Fruit fly (Drosophila melanogaster): ENCODE data around the gene Ddrgk1.

Gene Ddrgk1

DNA sequence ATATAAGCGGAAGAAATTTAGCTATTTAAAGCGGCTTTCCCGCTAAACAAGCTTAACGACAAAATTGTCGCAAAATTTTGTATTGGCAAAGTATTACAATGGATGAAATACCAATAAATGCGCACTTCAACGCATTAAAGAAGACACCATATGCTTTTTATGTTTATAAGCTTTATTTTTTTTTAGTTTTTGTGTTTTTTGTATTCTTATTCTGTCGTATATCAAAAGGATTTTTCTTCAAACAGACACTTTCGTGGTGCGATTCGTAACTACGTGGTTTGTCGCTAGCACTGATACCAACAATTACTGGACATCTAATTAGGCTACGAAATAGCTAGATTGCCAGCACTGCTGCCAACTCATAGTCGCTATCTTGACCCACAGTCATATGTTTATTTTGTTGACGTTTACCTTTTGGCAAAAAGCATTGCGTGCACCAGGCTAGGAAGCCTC is at the start of gene Ddrgk1:
TSS of gene Ddrgk1 (plus strand) at position 387 of the 453 bp plus-strand sequence.
- peak; percentile 2 to 19 for TF ChIP-seq CTCF (optimal IDR thresholded peaks at IDR 0.05)
- TF ChIP-seq CG8478 (optimal IDR thresholded peaks at IDR 0.05): no peak

DNA sequence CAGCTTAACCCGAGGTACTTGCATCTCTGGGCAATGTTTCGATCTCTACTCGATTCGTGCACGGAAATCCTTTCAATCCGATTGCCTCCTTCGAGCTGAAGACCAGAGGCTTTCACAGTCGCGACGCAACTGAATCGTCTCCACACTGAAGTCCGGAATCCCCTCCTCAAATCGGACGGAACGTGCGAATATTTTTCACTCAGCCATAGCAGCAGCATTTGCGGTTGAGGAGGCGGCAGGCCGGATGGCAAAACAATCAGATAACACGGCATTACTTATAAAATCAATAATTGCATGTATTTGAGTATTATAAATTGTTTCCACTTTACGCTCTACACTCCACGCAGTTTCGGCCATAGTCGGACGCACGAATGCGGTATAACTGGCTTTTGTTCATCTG is 46.8 kb upstream of the Ddrgk1 start, which contains the start of gene Snmp1:
TSS of gene Snmp1 (minus strand) at position 101 of the 400 bp plus-strand sequence.
- TF ChIP-seq CTCF (optimal IDR thresholded peaks at IDR 0.05): no peak
- no peak for TF ChIP-seq CG8478 (optimal IDR thresholded peaks at IDR 0.05)

dm6 chr3R:21169525-21170149 is 45.2 kb upstream of the Ddrgk1 start:
- TF ChIP-seq CG8478 (optimal IDR thresholded peaks at IDR 0.05): no peak
- TF ChIP-seq CTCF (optimal IDR thresholded peaks at IDR 0.05): no peak

- TF ChIP-seq CG8478 (optimal IDR thresholded peaks at IDR 0.05) (no peak), CTCF (optimal IDR thresholded peaks at IDR 0.05) (no peak)
Observed at dm6 chr3R:21176663-21177145, 38.2 kb upstream of the Ddrgk1 start.

DNA sequence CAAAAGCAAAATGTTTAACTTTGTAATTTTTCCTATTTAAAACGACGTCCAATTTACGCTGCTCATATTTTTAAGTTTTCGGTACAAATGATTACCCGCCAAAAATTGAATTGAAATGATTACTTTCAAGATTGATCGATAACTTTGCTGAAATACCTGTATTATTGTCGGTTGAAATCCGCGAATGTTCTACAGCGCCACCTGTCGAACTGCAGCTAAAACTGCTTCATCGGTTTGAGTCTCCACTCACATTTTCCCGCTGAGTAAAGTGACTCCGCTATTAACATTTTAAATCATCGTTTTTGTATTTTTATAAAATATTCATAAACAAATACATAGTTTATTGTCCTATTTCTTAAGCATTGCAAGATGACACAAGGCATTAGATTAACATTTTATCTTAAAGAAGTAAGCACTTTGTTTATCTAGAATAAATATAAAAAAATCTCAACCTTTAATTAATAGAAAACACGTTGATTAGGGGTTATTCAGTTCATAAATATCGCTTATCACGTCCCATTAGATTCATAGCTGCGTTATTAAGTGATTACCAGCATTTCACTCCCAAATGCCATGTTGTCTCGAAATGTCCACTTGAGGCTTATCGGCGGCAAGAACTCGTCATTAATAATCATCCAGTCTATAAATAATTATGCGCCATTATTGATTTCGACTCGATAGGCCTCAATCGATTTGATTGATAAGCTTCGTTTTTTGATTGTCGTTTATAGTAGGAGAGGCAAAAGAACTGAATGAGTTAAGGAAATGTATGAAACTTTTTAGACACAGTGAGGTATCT is 35.1 kb upstream of the Ddrgk1 start:
- peak; percentile 93 to 97 for TF ChIP-seq CTCF (optimal IDR thresholded peaks at IDR 0.05)
- TF ChIP-seq CG8478 (optimal IDR thresholded peaks at IDR 0.05): no peak

DNA sequence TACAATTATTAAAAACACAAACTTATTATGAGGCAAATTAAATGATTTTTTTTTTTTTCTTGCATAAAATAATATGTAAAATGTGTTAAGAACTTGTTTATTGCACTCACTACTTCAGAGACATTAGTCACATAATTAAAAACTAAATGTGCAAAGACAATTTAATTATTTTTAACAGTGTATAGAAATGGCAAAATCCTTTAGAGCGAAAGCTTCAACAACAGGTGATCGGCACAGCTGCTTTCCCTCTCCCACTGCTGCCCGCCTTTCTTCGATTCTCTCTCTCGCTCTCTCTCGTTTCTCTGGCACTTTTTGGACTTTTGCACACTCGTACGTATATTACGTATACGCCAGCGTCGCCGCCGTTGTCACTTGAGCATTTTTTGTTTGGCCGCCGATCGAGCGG is 34.5 kb upstream of the Ddrgk1 start:
- TF ChIP-seq CG8478 (optimal IDR thresholded peaks at IDR 0.05): no peak
- TF ChIP-seq CTCF (optimal IDR thresholded peaks at IDR 0.05): no peak

dm6 chr3R:21181957-21182356 is 32.9 kb upstream of the Ddrgk1 start:
- TF ChIP-seq CTCF (optimal IDR thresholded peaks at IDR 0.05): no peak
- no peak for TF ChIP-seq CG8478 (optimal IDR thresholded peaks at IDR 0.05)

DNA sequence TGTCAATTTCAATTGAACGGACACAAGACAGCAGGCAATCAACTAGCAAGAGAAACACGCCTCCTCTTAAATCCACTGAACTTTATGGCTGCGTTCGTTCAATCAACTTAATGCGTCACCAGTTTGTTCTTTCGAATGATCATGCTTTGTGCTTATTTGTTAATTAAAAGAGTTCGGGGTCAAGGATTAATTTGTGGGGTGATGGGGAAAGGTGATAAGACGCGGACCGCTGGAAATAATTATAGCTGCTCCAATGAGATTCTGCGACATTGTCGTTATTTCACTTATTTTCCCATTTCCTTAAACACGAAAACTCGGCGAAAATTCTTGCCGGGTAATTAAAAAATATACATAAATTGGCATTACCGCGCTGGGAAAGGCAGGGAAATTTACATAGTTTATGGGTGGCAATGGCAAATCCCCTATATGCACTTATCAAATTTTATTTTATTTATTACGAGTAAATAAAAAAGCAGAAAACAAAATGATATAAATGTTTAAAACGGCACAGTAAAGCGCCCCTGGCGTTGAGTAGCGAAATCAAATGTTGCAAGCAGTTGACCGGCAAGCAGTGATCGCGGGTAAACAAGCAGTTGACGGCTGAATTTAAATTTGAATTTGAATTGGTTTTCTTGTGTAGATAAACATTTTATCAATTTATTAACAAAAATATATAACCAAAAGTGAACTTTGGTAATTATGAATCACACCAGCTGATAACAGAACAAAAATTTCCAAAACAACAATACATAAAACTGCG is 30.3 kb upstream of the Ddrgk1 start:
- TF ChIP-seq CG8478 (optimal IDR thresholded peaks at IDR 0.05): no peak
- TF ChIP-seq CTCF (optimal IDR thresholded peaks at IDR 0.05): peak; percentile 84 to 95

- no peak for TF ChIP-seq CG8478 (optimal IDR thresholded peaks at IDR 0.05)
- TF ChIP-seq CTCF (optimal IDR thresholded peaks at IDR 0.05): no peak
Observed at dm6 chr3R:21185655-21186054, 29.2 kb upstream of the Ddrgk1 start.

DNA sequence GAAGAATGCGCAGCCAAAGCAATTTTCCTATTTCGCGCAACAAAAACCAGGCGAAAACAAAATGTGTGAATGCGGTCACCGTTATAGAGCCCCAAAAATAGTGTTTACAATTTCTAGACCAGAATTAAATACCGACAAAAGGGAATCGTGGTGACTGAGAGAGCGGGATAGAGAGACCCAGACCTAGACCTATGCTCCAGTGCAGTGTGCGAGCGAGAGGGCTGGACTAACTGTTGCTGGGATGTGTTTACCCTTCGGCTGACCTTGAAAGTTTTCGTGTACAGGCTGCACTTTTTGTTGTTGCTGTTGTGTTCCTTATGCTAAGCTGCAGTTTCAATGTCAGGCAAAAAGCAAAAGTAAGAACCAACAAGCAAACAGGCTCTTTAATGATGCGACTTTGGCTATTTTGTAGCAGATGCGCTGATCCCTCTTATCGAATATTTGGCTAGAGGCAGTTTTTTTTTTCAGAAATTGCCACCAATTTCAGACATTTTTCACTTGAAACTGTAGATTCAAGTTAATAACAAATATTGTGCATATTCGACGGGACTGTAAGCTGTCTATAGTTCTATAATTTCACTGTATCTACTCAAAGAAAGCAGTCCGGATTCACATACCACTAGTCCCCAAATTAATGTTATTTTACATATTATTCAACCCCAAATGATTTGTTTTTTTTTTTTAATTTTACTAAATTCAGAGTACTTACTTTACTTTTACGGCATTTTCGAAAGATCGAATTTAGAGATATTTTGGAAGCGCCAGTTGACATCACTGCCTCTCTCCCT is 28.1 kb upstream of the Ddrgk1 start:
- no peak for TF ChIP-seq CG8478 (optimal IDR thresholded peaks at IDR 0.05)
- no peak for TF ChIP-seq CTCF (optimal IDR thresholded peaks at IDR 0.05)

DNA sequence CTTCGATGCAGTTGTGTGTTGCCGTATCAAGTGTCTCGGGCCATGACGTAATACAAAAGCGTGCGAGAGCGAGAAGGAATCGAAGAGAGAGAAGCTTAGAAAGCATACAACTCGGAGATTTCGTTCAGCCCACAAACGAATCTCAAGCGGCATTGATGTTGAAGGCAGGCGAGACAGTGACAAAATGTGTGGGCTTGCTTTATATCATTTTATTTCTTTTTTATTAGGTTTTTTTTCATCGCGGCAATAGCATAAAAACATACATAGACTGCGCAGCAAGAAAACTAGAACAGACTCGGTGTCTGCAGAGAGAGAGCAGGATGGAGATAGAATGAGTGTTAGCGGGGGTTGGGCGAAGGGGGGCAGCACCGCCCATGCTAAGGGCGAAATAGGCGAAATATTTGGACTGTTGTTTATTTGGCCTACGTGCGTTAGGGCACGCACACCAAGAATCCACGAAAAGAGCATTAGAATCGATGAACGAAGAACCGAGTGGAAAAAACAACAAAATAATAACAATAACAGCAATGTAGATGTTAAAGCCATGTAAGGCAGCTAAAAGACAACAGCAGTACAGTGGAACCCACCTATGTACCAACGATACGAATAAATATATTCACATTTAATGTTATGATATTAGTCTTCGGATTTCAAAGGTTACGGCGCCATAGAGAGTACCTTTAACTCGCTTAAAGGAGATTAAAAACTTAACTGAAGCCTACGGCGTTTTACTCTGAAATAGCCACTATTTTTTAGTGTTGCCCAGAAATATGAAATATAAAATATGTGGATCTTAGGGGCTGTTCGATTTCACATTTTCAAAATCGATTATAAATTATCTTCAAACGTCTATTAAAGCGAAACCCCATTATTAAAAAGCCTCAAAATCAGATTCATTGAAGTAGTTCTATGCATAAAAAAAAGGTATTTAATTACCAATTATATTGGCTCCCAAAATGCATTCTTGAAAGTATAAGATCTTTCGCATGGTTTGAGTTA is 27.2 kb upstream of the Ddrgk1 start:
- no peak for TF ChIP-seq CG8478 (optimal IDR thresholded peaks at IDR 0.05)
- TF ChIP-seq CTCF (optimal IDR thresholded peaks at IDR 0.05): no peak

dm6 chr3R:21188540-21189276 is 26.2 kb upstream of the Ddrgk1 start:
- TF ChIP-seq CG8478 (optimal IDR thresholded peaks at IDR 0.05): no peak
- TF ChIP-seq CTCF (optimal IDR thresholded peaks at IDR 0.05): no peak
